Fruit fly (Drosophila melanogaster) whole organism, adult: ENCODE measurements around the gene Socs16D.

Experiments used
- CG12768 ChIP-seq: fragments of 200-800 bp; sonication (Bioruptor generic); optimal IDR thresholded peaks from 2 replicates; lab custom pipeline; 2017; ENCODE audit warnings: missing biosample characterization, missing genetic modification characterization, mild to moderate bottlenecking, moderate library complexity, missing genetic modification reagents
- CG14711 ChIP-seq: fragments of 200-800 bp; sonication (Bioruptor generic); optimal IDR thresholded peaks from 2 replicates; lab custom pipeline; 2018; ENCODE audit warnings: missing biosample characterization, mild to moderate bottlenecking, missing genetic modification characterization, moderate library complexity
- CG7045 ChIP-seq: fragments of 200-800 bp; sonication (Bioruptor generic); optimal IDR thresholded peaks from 2 replicates; lab custom pipeline; 2017; ENCODE audit warnings: missing biosample characterization, mild to moderate bottlenecking, missing genetic modification characterization
- Mnt ChIP-seq: fragments of 200-800 bp; sonication (Bioruptor generic); optimal IDR thresholded peaks from 2 replicates; lab custom pipeline; 2016; ENCODE audit warnings: missing biosample characterization, mild to moderate bottlenecking, missing genetic modification characterization
- bab1 ChIP-seq: fragments of 200-800 bp; sonication (Bioruptor generic); optimal IDR thresholded peaks from 3 replicates; lab custom pipeline; 2019; ENCODE audit warnings: missing biosample characterization, mild to moderate bottlenecking, missing genetic modification characterization, moderate library complexity
- cic ChIP-seq: fragments of 200-800 bp; sonication (Bioruptor generic); optimal IDR thresholded peaks from 2 replicates; lab custom pipeline; 2017; ENCODE audit warnings: missing biosample characterization, mild to moderate bottlenecking, missing genetic modification characterization, moderate library complexity
- kay ChIP-seq: fragments of 200-800 bp; sonication (Bioruptor generic); peaks from one replicate; lab custom pipeline; 2016; ENCODE audit warnings: missing biosample characterization, missing genetic modification characterization, borderline replicate concordance
- toe ChIP-seq: fragments of 200-800 bp; sonication (Bioruptor generic); optimal IDR thresholded peaks from 2 replicates; lab custom pipeline; 2016; ENCODE audit warnings: missing biosample characterization, missing genetic modification characterization

DNA sequence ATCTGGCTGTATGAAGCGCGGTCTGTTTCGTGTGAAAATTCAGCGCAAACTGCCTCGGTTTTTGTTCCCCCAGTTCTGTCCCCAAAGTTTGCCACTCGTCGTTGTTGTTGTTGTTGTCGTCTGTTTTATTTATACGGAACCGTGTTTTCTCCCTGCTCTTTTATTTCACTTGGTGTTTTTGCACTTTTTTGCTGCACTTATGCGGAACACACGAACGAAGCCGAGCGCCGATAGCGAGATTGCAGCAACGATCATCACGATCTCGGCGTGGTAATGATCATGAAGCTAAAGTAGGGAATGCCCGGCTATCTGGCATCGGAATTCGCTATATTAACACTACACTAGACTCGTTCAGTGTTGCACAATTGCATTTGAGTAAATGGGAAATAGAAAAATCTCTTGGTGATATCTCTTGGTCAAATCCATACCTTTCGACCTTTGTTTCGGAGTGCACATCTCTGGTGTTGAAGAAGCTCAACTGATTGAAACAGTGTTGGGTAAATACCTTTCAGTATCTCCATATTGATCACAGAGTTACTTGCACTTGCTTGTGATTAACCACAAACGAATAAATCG lies 47.7 kb upstream of the Socs16D start:
- TF ChIP-seq kay (GFP tag; lab: Kevin White, UChicago) (no peak), Mnt (GFP tag; lab: Kevin White, UChicago) (no peak), toe (GFP tag; lab: Kevin White, UChicago) (no peak), CG14711 (no peak), CG12768 (GFP tag; lab: Kevin White, UChicago) (no peak), cic (GFP tag; lab: Kevin White, UChicago) (no peak), bab1 (GFP tag; lab: Kevin White, UChicago) (no peak), CG7045 (GFP tag; lab: Kevin White, UChicago) (no peak)
